Fruit fly (Drosophila melanogaster) whole organism, embryonic: ENCODE data around the gene CG43078.
A peak's percentile ranks its signal among the peaks of the same experiment; 100 is the strongest.

ENCODE experiments used
- Atf-2 ChIP-seq: fragments of 200-800 bp; sonication (Bioruptor generic); optimal IDR thresholded peaks from 2 replicates; lab custom pipeline; 2016; ENCODE audit warnings: missing biosample characterization, missing genetic modification characterization
- C15 ChIP-seq: fragments of 200-800 bp; sonication (Bioruptor generic); IDR thresholded peaks from 3 replicates; pipeline ENCODE4 v1.3.6; 2022; ENCODE audit warnings: missing biosample characterization, missing genetic modification characterization
- CG10565 ChIP-seq: fragments of 200-800 bp; sonication (Bioruptor generic); optimal IDR thresholded peaks from 3 replicates; lab custom pipeline; 2016; ENCODE audit warnings: missing biosample characterization, mild to moderate bottlenecking, missing genetic modification characterization
- CG14667 ChIP-seq: fragments of 200-800 bp; sonication (Bioruptor generic); IDR thresholded peaks from 2 replicates; pipeline ENCODE4 v1.3.6; 2022; ENCODE audit warnings: missing biosample characterization, missing genetic modification characterization
- CG14965 ChIP-seq: fragments of 200-800 bp; sonication (Bioruptor generic); optimal IDR thresholded peaks from 2 replicates; lab custom pipeline; 2016; ENCODE audit warnings: missing biosample characterization, missing genetic modification characterization, borderline replicate concordance
- CG15479 ChIP-seq: fragments of 200-800 bp; sonication (Bioruptor generic); optimal IDR thresholded peaks from 3 replicates; lab custom pipeline; 2019; ENCODE audit warnings: missing biosample characterization, mild to moderate bottlenecking, missing genetic modification characterization, moderate library complexity
- CG16813 ChIP-seq: fragments of 200-800 bp; sonication (Bioruptor generic); IDR thresholded peaks from 3 replicates; pipeline ENCODE4 v1.3.6; 2022; ENCODE audit warnings: missing biosample characterization, missing genetic modification characterization; ENCODE audit not compliant: partially characterized antibody
- CG1792 ChIP-seq: fragments of 200-800 bp; sonication (Bioruptor generic); optimal IDR thresholded peaks from 2 replicates; lab custom pipeline; 2016; ENCODE audit warnings: missing biosample characterization, missing genetic modification characterization
- CG18619 ChIP-seq: fragments of 200-800 bp; sonication (Bioruptor generic); optimal IDR thresholded peaks from 3 replicates; lab custom pipeline; 2017; ENCODE audit warnings: missing biosample characterization, mild to moderate bottlenecking, missing genetic modification characterization
- CG30020 ChIP-seq: fragments of 200-800 bp; optimal IDR thresholded peaks from 2 replicates; lab custom pipeline; 2019; ENCODE audit warnings: missing biosample characterization, mild to moderate bottlenecking, missing genetic modification characterization, moderate library complexity
- CG30431 ChIP-seq: fragments of 200-800 bp; sonication (Bioruptor generic); optimal IDR thresholded peaks from 2 replicates; lab custom pipeline; 2017; ENCODE audit warnings: missing biosample characterization, missing genetic modification characterization
- CG32767 ChIP-seq: fragments of 200-800 bp; sonication (Bioruptor generic); IDR thresholded peaks from 2 replicates; pipeline ENCODE4 v1.3.6; 2022; ENCODE audit warnings: missing biosample characterization, missing genetic modification characterization
- CG32772 ChIP-seq: fragments of 200-800 bp; sonication (Bioruptor generic); IDR thresholded peaks from 2 replicates; pipeline ENCODE4 v1.3.6; 2022; ENCODE audit warnings: missing biosample characterization, missing genetic modification characterization
- CG34422 ChIP-seq: fragments of 200-800 bp; sonication (Bioruptor generic); IDR thresholded peaks from 3 replicates; pipeline ENCODE4 v1.3.6; 2022; ENCODE audit warnings: missing biosample characterization, missing genetic modification characterization
- CG3847 ChIP-seq: fragments of 200-800 bp; sonication (Bioruptor generic); IDR thresholded peaks from 2 replicates; pipeline ENCODE4 v1.3.6; 2022; ENCODE audit warnings: missing biosample characterization, missing genetic modification characterization
- CG6683 ChIP-seq: fragments of 200-800 bp; sonication (Bioruptor generic); optimal IDR thresholded peaks from 2 replicates; lab custom pipeline; 2017; ENCODE audit warnings: missing biosample characterization, mild to moderate bottlenecking, missing genetic modification characterization, missing genetic modification reagents
- CG7271 ChIP-seq: fragments of 200-800 bp; sonication (Bioruptor generic); optimal IDR thresholded peaks from 2 replicates; lab custom pipeline; 2018; ENCODE audit warnings: missing biosample characterization, mild to moderate bottlenecking, missing genetic modification characterization, moderate library complexity
- CG8281 ChIP-seq: fragments of 200-800 bp; sonication (Bioruptor generic); optimal IDR thresholded peaks from 2 replicates; lab custom pipeline; 2018; ENCODE audit warnings: missing biosample characterization, mild to moderate bottlenecking, missing genetic modification characterization, moderate library complexity
- CG9215 ChIP-seq: fragments of 200-800 bp; sonication (Bioruptor generic); IDR thresholded peaks from 2 replicates; pipeline ENCODE4 v1.3.6; 2022; ENCODE audit warnings: missing biosample characterization, missing genetic modification characterization
- CG9876 ChIP-seq: fragments of 200-800 bp; sonication (Bioruptor generic); optimal IDR thresholded peaks from 2 replicates; lab custom pipeline; 2016; ENCODE audit warnings: missing biosample characterization, missing genetic modification characterization
- CrebB ChIP-seq: fragments of 200-800 bp; sonication (Bioruptor generic); optimal IDR thresholded peaks from 3 replicates; lab custom pipeline; 2018; ENCODE audit warnings: missing biosample characterization, mild to moderate bottlenecking, missing genetic modification characterization
- Fer1 ChIP-seq: fragments of 200-800 bp; sonication (Bioruptor generic); optimal IDR thresholded peaks from 2 replicates; lab custom pipeline; 2017; ENCODE audit warnings: missing biosample characterization, mild to moderate bottlenecking, missing genetic modification characterization
- Fer2 ChIP-seq: fragments of 200-800 bp; sonication (Bioruptor generic); optimal IDR thresholded peaks from 2 replicates; lab custom pipeline; 2018; ENCODE audit warnings: missing biosample characterization, mild to moderate bottlenecking, missing genetic modification characterization, moderate library complexity
- Nf-YB ChIP-seq: fragments of 200-800 bp; sonication (Bioruptor generic); optimal IDR thresholded peaks from 3 replicates; lab custom pipeline; 2019; ENCODE audit warnings: missing biosample characterization, mild to moderate bottlenecking, missing genetic modification characterization, moderate library complexity
- Nf-YC ChIP-seq: fragments of 200-800 bp; optimal IDR thresholded peaks from 3 replicates; lab custom pipeline; 2019; ENCODE audit warnings: missing biosample characterization, mild to moderate bottlenecking, missing genetic modification characterization, moderate library complexity
- Ptx1 ChIP-seq: fragments of 200-800 bp; sonication (Bioruptor generic); IDR thresholded peaks from 2 replicates; pipeline ENCODE4 v1.3.6; 2022; ENCODE audit warnings: missing biosample characterization, missing genetic modification characterization
- Sry-δ ChIP-seq: fragments of 200-800 bp; sonication (Bioruptor generic); optimal IDR thresholded peaks from 2 replicates; lab custom pipeline; 2016; ENCODE audit warnings: missing biosample characterization, missing genetic modification characterization
- Usf ChIP-seq: fragments of 200-800 bp; sonication (Bioruptor generic); optimal IDR thresholded peaks from 2 replicates; lab custom pipeline; 2017; ENCODE audit warnings: missing genotype, missing biosample characterization, missing genetic modification characterization
- al ChIP-seq: fragments of 200-800 bp; sonication (Bioruptor generic); IDR thresholded peaks from 2 replicates; pipeline ENCODE4 v1.3.6; 2022; ENCODE audit warnings: missing biosample characterization, missing genetic modification characterization
- ap ChIP-seq: fragments of 200-800 bp; sonication (Bioruptor generic); IDR thresholded peaks from 2 replicates; pipeline ENCODE4 v1.3.6; 2022; ENCODE audit warnings: missing biosample characterization, missing genetic modification characterization
- ase ChIP-seq: fragments of 200-800 bp; sonication (Bioruptor generic); IDR thresholded peaks from 3 replicates; pipeline ENCODE4 v1.3.6; 2022; ENCODE audit warnings: missing biosample characterization, missing genetic modification characterization
- ash1 ChIP-seq: fragments of 200-800 bp; sonication (Bioruptor generic); optimal IDR thresholded peaks from 2 replicates; lab custom pipeline; 2018; ENCODE audit warnings: missing biosample characterization, mild to moderate bottlenecking, missing genetic modification characterization
- ato ChIP-seq: fragments of 200-800 bp; sonication (Bioruptor generic); IDR thresholded peaks from 2 replicates; pipeline ENCODE4 v1.3.6; 2022; ENCODE audit warnings: missing biosample characterization, missing genetic modification characterization; ENCODE audit not compliant: partially characterized antibody
- bcd ChIP-seq: fragments of 200-800 bp; sonication (Bioruptor generic); optimal IDR thresholded peaks from 2 replicates; lab custom pipeline; 2017; ENCODE audit warnings: missing biosample characterization, mild to moderate bottlenecking, missing genetic modification characterization
- chif ChIP-seq, 2 experiments: fragments of 200-800 bp; sonication (Bioruptor generic); optimal IDR thresholded peaks; 3 replicates each; lab custom pipeline; 2016; ENCODE audit warnings: missing biosample characterization in 2 of 2, missing genetic modification characterization in 2 of 2
- ci ChIP-seq: fragments of 200-800 bp; sonication (Bioruptor generic); IDR thresholded peaks from 3 replicates; pipeline ENCODE4 v1.3.6; 2022; ENCODE audit warnings: missing biosample characterization, missing genetic modification characterization
- disco-r ChIP-seq: fragments of 200-800 bp; sonication (Bioruptor generic); optimal IDR thresholded peaks from 2 replicates; lab custom pipeline; 2016; ENCODE audit warnings: missing biosample characterization, missing genetic modification characterization
- dmrt11E ChIP-seq: fragments of 200-800 bp; sonication (Bioruptor generic); optimal IDR thresholded peaks from 3 replicates; lab custom pipeline; 2018; ENCODE audit warnings: missing biosample characterization, mild to moderate bottlenecking, missing genetic modification characterization, moderate library complexity
- dpn ChIP-seq, 2 experiments: fragments of 200-800 bp; sonication (Bioruptor generic); optimal IDR thresholded peaks; 3 replicates each; lab custom pipeline; 2016; ENCODE audit warnings: missing biosample characterization in 2 of 2, missing genetic modification characterization in 2 of 2
- en ChIP-seq: fragments of 200-800 bp; sonication (Bioruptor generic); optimal IDR thresholded peaks from 2 replicates; lab custom pipeline; 2016; ENCODE audit warnings: missing biosample characterization, missing genetic modification characterization
- hkb ChIP-seq, 2 experiments: fragments of 200-800 bp in 1 of 2; fragments of >200 bp in 1 of 2; sonication (Bioruptor generic) in 1 of 2; IDR thresholded peaks in 1 of 2; optimal IDR thresholded peaks in 1 of 2; 2 replicates each; pipeline versions ENCODE4 v1.3.6 to Lab custom; 2017 to 2022; ENCODE audit warnings: missing biosample characterization in 1 of 2, missing genetic modification characterization in 1 of 2
- jigr1 ChIP-seq: fragments of 200-800 bp; sonication (Bioruptor generic); IDR thresholded peaks from 3 replicates; pipeline ENCODE4 v1.3.6; 2022; ENCODE audit warnings: missing biosample characterization, missing genetic modification characterization
- lov ChIP-seq, 2 experiments: fragments of 200-800 bp in 1 of 2; fragments of >200 bp in 1 of 2; sonication (Bioruptor generic) in 1 of 2; IDR thresholded peaks in 1 of 2; optimal IDR thresholded peaks in 1 of 2; 2 replicates in 1 of 2; 3 replicates in 1 of 2; pipeline versions ENCODE4 v1.3.6 to Lab custom; 2017 to 2022; ENCODE audit warnings: missing biosample characterization in 1 of 2, missing genetic modification characterization in 1 of 2
- phol ChIP-seq: fragments of 200-800 bp; sonication (Bioruptor generic); optimal IDR thresholded peaks from 3 replicates; lab custom pipeline; 2018; ENCODE audit warnings: missing biosample characterization, mild to moderate bottlenecking, missing genetic modification characterization, moderate library complexity
- prd ChIP-seq, 3 experiments: fragments of >200 bp in 2 of 3; fragments of 200-800 bp in 1 of 3; sonication (Bioruptor generic) in 1 of 3; optimal IDR thresholded peaks in 2 of 3; IDR thresholded peaks in 1 of 3; 2 replicates in 2 of 3; 3 replicates in 1 of 3; pipeline versions ENCODE4 v1.3.6 to Lab custom; 2017 to 2022; ENCODE audit warnings: missing biosample characterization in 1 of 3, missing genetic modification characterization in 1 of 3
- pum ChIP-seq: fragments of 200-800 bp; sonication (Bioruptor generic); optimal IDR thresholded peaks from 2 replicates; lab custom pipeline; 2016; ENCODE audit warnings: missing biosample characterization, missing genetic modification characterization
- sima ChIP-seq: fragments of 200-800 bp; sonication (Bioruptor generic); optimal IDR thresholded peaks from 2 replicates; lab custom pipeline; 2016; ENCODE audit warnings: missing biosample characterization, missing genetic modification characterization
- slbo ChIP-seq: fragments of 200-800 bp; sonication (Bioruptor generic); IDR thresholded peaks from 2 replicates; pipeline ENCODE4 v1.3.6; 2022; ENCODE audit warnings: missing biosample characterization, missing genetic modification characterization

Gene CG43078

dm6 chr3L:8549183-8549890 lies 27.3 kb upstream of the CG43078 start (continued):
- TF ChIP-seq dmrt11E (tag; lab: Kevin White, UChicago): peak; percentile 62
- peak; percentile 20 for TF ChIP-seq Sry-δ (GFP tag; lab: Kevin White, UChicago)
- TF ChIP-seq ato (GFP tag; lab: Robert Waterston, UW): no peak
- TF ChIP-seq CG14965 (GFP tag; lab: Kevin White, UChicago): no peak
- TF ChIP-seq CG14667 (GFP tag; lab: Robert Waterston, UW): no peak
- TF ChIP-seq CG3847 (GFP tag; lab: Robert Waterston, UW): 0 out of 2 replicates have a peak, but pooled peaks have one; percentile 6
- no peak for TF ChIP-seq sima
- peak; percentile 8 for TF ChIP-seq bcd (GFP tag; lab: Kevin White, UChicago)
- TF ChIP-seq CG8281 (tag; lab: Kevin White, UChicago): peak; percentile 14
- no peak for TF ChIP-seq slbo (GFP tag; lab: Robert Waterston, UW)
- TF ChIP-seq CG6683 (GFP tag; lab: Kevin White, UChicago): no peak
- TF ChIP-seq ap (GFP tag; lab: Robert Waterston, UW): 0 out of 2 replicates have a peak, but pooled peaks have one; percentile 28
- TF ChIP-seq lov (optimal IDR thresholded peaks at IDR 0.05; lab: Kevin White, UChicago): no peak
- TF ChIP-seq lov (GFP tag; IDR thresholded peaks at IDR 0.05; lab: Robert Waterston, UW): 0 out of 3 replicates have a peak, but pooled peaks have one; percentile 45
- TF ChIP-seq CG1792: no peak
- no peak for TF ChIP-seq CG7271
- peak; percentile 24 for TF ChIP-seq disco-r (GFP tag; lab: Kevin White, UChicago)
- no peak for TF ChIP-seq CG32772 (GFP tag; lab: Robert Waterston, UW)
- no peak for TF ChIP-seq CG15479 (GFP tag; lab: Kevin White, UChicago)
- no peak for TF ChIP-seq en (GFP tag; lab: Kevin White, UChicago)
- peak in 1 of 2 experiments; percentile 65 for TF ChIP-seq chif (GFP tag; optimal IDR thresholded peaks at IDR 0.05; lab: Kevin White, UChicago)
- no peak for TF ChIP-seq CG34422 (GFP tag; lab: Robert Waterston, UW)
- TF ChIP-seq CG32767: peak; percentile 65
- TF ChIP-seq Fer1: peak; percentile 29
- peak; percentile 24 for TF ChIP-seq CG18619 (GFP tag; lab: Kevin White, UChicago)
- peak; percentile 29 for TF ChIP-seq Nf-YB (GFP tag; lab: Kevin White, UChicago)
- peak; percentile 2 for TF ChIP-seq CrebB (tag; lab: Kevin White, UChicago)
- TF ChIP-seq al (GFP tag; lab: Robert Waterston, UW): 0 out of 2 replicates have a peak, but pooled peaks have one; percentile 13
- TF ChIP-seq dpn (GFP tag; optimal IDR thresholded peaks at IDR 0.05; lab: Kevin White, UChicago): peak; percentile 35 to 57
- peak; percentile 55 for TF ChIP-seq phol (tag; lab: Kevin White, UChicago)
- TF ChIP-seq Fer2: no peak
- TF ChIP-seq ci (GFP tag; lab: Robert Waterston, UW): peak; percentile 68; the same call in 1 of the 3 replicates
- TF ChIP-seq prd (optimal IDR thresholded peaks at IDR 0.05; lab: Kevin White, UChicago): no peak
- TF ChIP-seq prd (GFP tag; IDR thresholded peaks at IDR 0.05; lab: Robert Waterston, UW): peak; percentile 62
- TF ChIP-seq Nf-YC: peak; percentile 18
- no peak for TF ChIP-seq CG9215 (GFP tag; lab: Robert Waterston, UW)
- TF ChIP-seq CG9876 (GFP tag; lab: Kevin White, UChicago): no peak
- no peak for TF ChIP-seq ash1 (GFP tag; lab: Kevin White, UChicago)
- 0 out of 3 replicates have a peak, but pooled peaks have one; percentile 43 for TF ChIP-seq ase (GFP tag; lab: Robert Waterston, UW)
- no peak for TF ChIP-seq C15 (GFP tag; lab: Robert Waterston, UW)
- no peak for TF ChIP-seq CG30431
- no peak for TF ChIP-seq hkb (optimal IDR thresholded peaks at IDR 0.05; lab: Kevin White, UChicago)
- peak; percentile 70 for TF ChIP-seq hkb (GFP tag; IDR thresholded peaks at IDR 0.05; lab: Robert Waterston, UW)
- peak; percentile 62 for TF ChIP-seq Ptx1 (GFP tag; lab: Robert Waterston, UW)
- TF ChIP-seq Usf (GFP tag; lab: Kevin White, UChicago): no peak
- no peak for TF ChIP-seq Atf-2 (GFP tag; lab: Kevin White, UChicago)
- peak; percentile 55 for TF ChIP-seq pum (GFP tag; lab: Kevin White, UChicago)
- TF ChIP-seq jigr1 (GFP tag; lab: Robert Waterston, UW): no peak
- TF ChIP-seq CG30020 (tag; lab: Kevin White, UChicago): peak; percentile 3
- no peak for TF ChIP-seq CG10565 (GFP tag; lab: Kevin White, UChicago)
- no peak for TF ChIP-seq CG16813 (GFP tag; lab: Robert Waterston, UW)
